Fruit fly (Drosophila melanogaster) whole organism, embryonic: ENCODE measurements around the gene CG3342.

Experiments
- BEAF-32 ChIP-seq: fragments of 200-800 bp; sonication (Bioruptor generic); optimal IDR thresholded peaks from 3 replicates; lab custom pipeline; 2017; ENCODE audit warnings: missing biosample characterization, missing genetic modification characterization, mild to moderate bottlenecking, moderate library complexity, missing genetic modification reagents
- CG10321 ChIP-seq: fragments of 200-800 bp; sonication (Bioruptor generic); IDR thresholded peaks from 2 replicates; pipeline ENCODE4 v1.3.6; 2022; ENCODE audit warnings: missing biosample characterization, missing genetic modification characterization
- CG11723 ChIP-seq: fragments of 200-800 bp; sonication (Bioruptor generic); optimal IDR thresholded peaks from 2 replicates; lab custom pipeline; 2017; ENCODE audit warnings: missing biosample characterization, mild to moderate bottlenecking, missing genetic modification characterization
- CG12071 ChIP-seq: fragments of 200-800 bp; sonication (Bioruptor generic); optimal IDR thresholded peaks from 3 replicates; lab custom pipeline; 2018; ENCODE audit warnings: missing biosample characterization, mild to moderate bottlenecking, missing genetic modification characterization
- CG13894 ChIP-seq: fragments of 200-800 bp; sonication (Bioruptor generic); optimal IDR thresholded peaks from 3 replicates; lab custom pipeline; 2018; ENCODE audit warnings: missing biosample characterization, mild to moderate bottlenecking, missing genetic modification characterization, moderate library complexity
- CG15269 ChIP-seq: fragments of 200-800 bp; sonication (Bioruptor generic); optimal IDR thresholded peaks from 2 replicates; lab custom pipeline; 2018; ENCODE audit warnings: missing biosample characterization, mild to moderate bottlenecking, missing genetic modification characterization, moderate library complexity
- CG17802 ChIP-seq: fragments of 200-800 bp; sonication (Bioruptor generic); optimal IDR thresholded peaks from 2 replicates; lab custom pipeline; 2018; ENCODE audit warnings: missing biosample characterization, mild to moderate bottlenecking, missing genetic modification characterization, moderate library complexity
- CG1792 ChIP-seq: fragments of 200-800 bp; sonication (Bioruptor generic); optimal IDR thresholded peaks from 2 replicates; lab custom pipeline; 2016; ENCODE audit warnings: missing biosample characterization, missing genetic modification characterization
- CG18262 ChIP-seq: fragments of 200-800 bp; optimal IDR thresholded peaks from 3 replicates; lab custom pipeline; 2019; ENCODE audit warnings: missing biosample characterization, mild to moderate bottlenecking, missing genetic modification characterization, moderate library complexity
- CG1832 ChIP-seq: fragments of 200-800 bp; sonication (Bioruptor generic); optimal IDR thresholded peaks from 2 replicates; lab custom pipeline; 2017; ENCODE audit warnings: missing biosample characterization, mild to moderate bottlenecking, missing genetic modification characterization, inconsistent platforms
- CG2129 ChIP-seq: fragments of 200-800 bp; sonication (Bioruptor generic); IDR thresholded peaks from 2 replicates; pipeline ENCODE4 v1.3.6; 2022; ENCODE audit warnings: missing biosample characterization, missing genetic modification characterization; ENCODE audit not compliant: partially characterized antibody
- CG2202 ChIP-seq: fragments of 200-800 bp; sonication (Bioruptor generic); optimal IDR thresholded peaks from 2 replicates; lab custom pipeline; 2018; ENCODE audit warnings: missing biosample characterization, mild to moderate bottlenecking, missing genetic modification characterization
- CG42726 ChIP-seq: fragments of 200-800 bp; sonication (Bioruptor generic); IDR thresholded peaks from 2 replicates; pipeline ENCODE4 v1.3.6; 2022; ENCODE audit warnings: missing biosample characterization, missing genetic modification characterization; ENCODE audit not compliant: partially characterized antibody
- CG5180 ChIP-seq: fragments of 200-800 bp; sonication (Bioruptor generic); optimal IDR thresholded peaks from 3 replicates; lab custom pipeline; 2017; ENCODE audit warnings: missing biosample characterization, missing genetic modification characterization, mild to moderate bottlenecking, moderate library complexity, missing genetic modification reagents
- CG6254 ChIP-seq: fragments of 200-800 bp; sonication (Bioruptor generic); optimal IDR thresholded peaks from 3 replicates; lab custom pipeline; 2017; ENCODE audit warnings: mild to moderate bottlenecking, missing biosample characterization, missing genetic modification reagents, missing genetic modification characterization
- CG6683 ChIP-seq: fragments of 200-800 bp; sonication (Bioruptor generic); optimal IDR thresholded peaks from 2 replicates; lab custom pipeline; 2017; ENCODE audit warnings: missing biosample characterization, mild to moderate bottlenecking, missing genetic modification characterization, missing genetic modification reagents
- CG6854 ChIP-seq: fragments of 200-800 bp; sonication (Bioruptor generic); optimal IDR thresholded peaks from 3 replicates; lab custom pipeline; 2017; ENCODE audit warnings: missing biosample characterization, mild to moderate bottlenecking, missing genetic modification characterization
- CG7556 ChIP-seq: fragments of 200-800 bp; sonication (Bioruptor generic); optimal IDR thresholded peaks from 2 replicates; lab custom pipeline; 2017; ENCODE audit warnings: missing biosample characterization, mild to moderate bottlenecking, missing genetic modification characterization
- CG7745 ChIP-seq: fragments of 200-800 bp; sonication (Bioruptor generic); optimal IDR thresholded peaks from 2 replicates; lab custom pipeline; 2018; ENCODE audit warnings: missing biosample characterization, mild to moderate bottlenecking, missing genetic modification characterization, moderate library complexity
- CG7786 ChIP-seq: fragments of 200-800 bp; sonication (Bioruptor generic); optimal IDR thresholded peaks from 2 replicates; lab custom pipeline; 2016; ENCODE audit warnings: missing biosample characterization, missing genetic modification characterization
- CG7987 ChIP-seq: fragments of 200-800 bp; sonication (Bioruptor generic); optimal IDR thresholded peaks from 2 replicates; lab custom pipeline; 2018; ENCODE audit warnings: missing biosample characterization, mild to moderate bottlenecking, missing genetic modification characterization, moderate library complexity
- CG8924 ChIP-seq: fragments of 200-800 bp; optimal IDR thresholded peaks from 3 replicates; lab custom pipeline; 2019; ENCODE audit warnings: missing biosample characterization, mild to moderate bottlenecking, missing genetic modification characterization, moderate library complexity
- CrebB ChIP-seq: fragments of 200-800 bp; sonication (Bioruptor generic); optimal IDR thresholded peaks from 3 replicates; lab custom pipeline; 2018; ENCODE audit warnings: missing biosample characterization, mild to moderate bottlenecking, missing genetic modification characterization
- D ChIP-seq, 2 experiments: fragments of 200-800 bp in 1 of 2; fragments of >200 bp in 1 of 2; sonication (Bioruptor generic) in 1 of 2; optimal IDR thresholded peaks; 2 replicates in 1 of 2; 3 replicates in 1 of 2; lab custom pipeline; 2017; ENCODE audit warnings: mild to moderate bottlenecking in 1 of 2, missing biosample characterization in 1 of 2, missing genetic modification characterization in 1 of 2, missing genetic modification reagents in 1 of 2
- Dek ChIP-seq: fragments of 200-800 bp; sonication (Bioruptor generic); optimal IDR thresholded peaks from 3 replicates; lab custom pipeline; 2019; ENCODE audit warnings: missing biosample characterization, mild to moderate bottlenecking, missing genetic modification characterization, moderate library complexity
- Dip2 ChIP-seq: fragments of 200-800 bp; sonication (Bioruptor generic); IDR thresholded peaks from 2 replicates; pipeline ENCODE4 v1.3.6; 2022; ENCODE audit warnings: missing biosample characterization, missing genetic modification characterization
- Elba2 ChIP-seq: fragments of 200-800 bp; sonication (Bioruptor generic); optimal IDR thresholded peaks from 3 replicates; lab custom pipeline; 2016; ENCODE audit warnings: missing biosample characterization, missing genetic modification characterization
- GATAe ChIP-seq: fragments of 200-800 bp; sonication (Bioruptor generic); conservative IDR thresholded peaks from 2 replicates; pipeline ENCODE4 v1.3.6; 2022; ENCODE audit warnings: missing biosample characterization, missing genetic modification characterization
- Lpt ChIP-seq: fragments of >200 bp; optimal IDR thresholded peaks from 2 replicates; lab custom pipeline; 2018; ENCODE audit warnings: missing biosample characterization, missing genetic modification characterization
- Poxn ChIP-seq: fragments of 200-800 bp; sonication (Bioruptor generic); IDR thresholded peaks from 2 replicates; pipeline ENCODE4 v1.3.6; 2022; ENCODE audit warnings: missing biosample characterization, missing genetic modification characterization
- Rx ChIP-seq: fragments of 200-800 bp; sonication (Bioruptor generic); IDR thresholded peaks from 2 replicates; pipeline ENCODE4 v1.3.6; 2022; ENCODE audit warnings: missing biosample characterization, missing genetic modification characterization
- Sox102F ChIP-seq: fragments of 200-800 bp; sonication (Bioruptor generic); optimal IDR thresholded peaks from 2 replicates; lab custom pipeline; 2018; ENCODE audit warnings: missing biosample characterization, mild to moderate bottlenecking, missing genetic modification characterization, moderate library complexity
- YL-1 ChIP-seq: fragments of 200-800 bp; sonication (Bioruptor generic); optimal IDR thresholded peaks from 3 replicates; lab custom pipeline; 2017; ENCODE audit warnings: missing biosample characterization, mild to moderate bottlenecking, missing genetic modification characterization
- btn ChIP-seq: fragments of 200-800 bp; sonication (Bioruptor generic); optimal IDR thresholded peaks from 2 replicates; lab custom pipeline; 2016; ENCODE audit warnings: missing biosample characterization, missing genetic modification characterization
- caup ChIP-seq: fragments of 200-800 bp; sonication (Bioruptor generic); optimal IDR thresholded peaks from 3 replicates; lab custom pipeline; 2017; ENCODE audit warnings: missing biosample characterization, mild to moderate bottlenecking, missing genetic modification characterization, moderate library complexity; ENCODE audit not compliant: severe bottlenecking
- chn ChIP-seq: fragments of 200-800 bp; sonication (Bioruptor generic); optimal IDR thresholded peaks from 2 replicates; lab custom pipeline; 2016; ENCODE audit warnings: missing biosample characterization, missing genetic modification characterization
- ci ChIP-seq: fragments of 200-800 bp; sonication (Bioruptor generic); IDR thresholded peaks from 3 replicates; pipeline ENCODE4 v1.3.6; 2022; ENCODE audit warnings: missing biosample characterization, missing genetic modification characterization
- cwo ChIP-seq: fragments of 200-800 bp; sonication (Bioruptor generic); optimal IDR thresholded peaks from 3 replicates; lab custom pipeline; 2017; ENCODE audit warnings: missing biosample characterization, missing genetic modification characterization, mild to moderate bottlenecking, moderate library complexity, missing genetic modification reagents
- ems ChIP-seq: fragments of 200-800 bp; sonication (Bioruptor generic); optimal IDR thresholded peaks from 3 replicates; lab custom pipeline; 2016; ENCODE audit warnings: missing biosample characterization, missing genetic modification characterization
- gfzf ChIP-seq: fragments of 200-800 bp; sonication (Bioruptor generic); optimal IDR thresholded peaks from 2 replicates; lab custom pipeline; 2016; ENCODE audit warnings: missing biosample characterization, mild to moderate bottlenecking, missing genetic modification characterization, moderate library complexity
- gt ChIP-seq: fragments of 200-800 bp; sonication (Bioruptor generic); IDR thresholded peaks from 2 replicates; pipeline ENCODE4 v1.3.6; 2022; ENCODE audit warnings: missing biosample characterization, missing genetic modification characterization
- hkb ChIP-seq, 2 experiments: fragments of 200-800 bp in 1 of 2; fragments of >200 bp in 1 of 2; sonication (Bioruptor generic) in 1 of 2; IDR thresholded peaks in 1 of 2; optimal IDR thresholded peaks in 1 of 2; 2 replicates each; pipeline versions ENCODE4 v1.3.6 to Lab custom; 2017 to 2022; ENCODE audit warnings: missing biosample characterization in 1 of 2, missing genetic modification characterization in 1 of 2
- insv ChIP-seq, 2 experiments: fragments of 200-800 bp; sonication (Bioruptor generic); optimal IDR thresholded peaks; 3 replicates each; lab custom pipeline; 2016 to 2018; ENCODE audit warnings: missing biosample characterization in 2 of 2, missing genetic modification characterization in 2 of 2
- lbe ChIP-seq: fragments of 200-800 bp; sonication (Bioruptor generic); optimal IDR thresholded peaks from 2 replicates; lab custom pipeline; 2016; ENCODE audit warnings: missing biosample characterization, mild to moderate bottlenecking, missing genetic modification characterization
- mam ChIP-seq: fragments of 200-800 bp; sonication (Bioruptor generic); optimal IDR thresholded peaks from 3 replicates; lab custom pipeline; 2016; ENCODE audit warnings: missing biosample characterization, missing genetic modification characterization
- psq ChIP-seq: fragments of 200-800 bp; sonication (Bioruptor generic); optimal IDR thresholded peaks from 2 replicates; lab custom pipeline; 2017; ENCODE audit warnings: missing biosample characterization, missing genetic modification characterization
- shn ChIP-seq: fragments of 200-800 bp; sonication (Bioruptor generic); optimal IDR thresholded peaks from 3 replicates; lab custom pipeline; 2016; ENCODE audit warnings: missing biosample characterization, missing genetic modification characterization
- sisA ChIP-seq: fragments of 200-800 bp; sonication (Bioruptor generic); IDR thresholded peaks from 2 replicates; pipeline ENCODE4 v1.3.6; 2022; ENCODE audit warnings: missing biosample characterization, missing genetic modification characterization
- usp ChIP-seq: fragments of >200 bp; optimal IDR thresholded peaks from 2 replicates; lab custom pipeline; 2017; ENCODE audit warnings: missing biosample characterization, missing genetic modification characterization
- z ChIP-seq: fragments of 200-800 bp; sonication (Bioruptor generic); IDR thresholded peaks from 3 replicates; pipeline ENCODE4 v1.3.6; 2022; ENCODE audit warnings: missing biosample characterization, missing genetic modification characterization

The CG3342 gene

DNA sequence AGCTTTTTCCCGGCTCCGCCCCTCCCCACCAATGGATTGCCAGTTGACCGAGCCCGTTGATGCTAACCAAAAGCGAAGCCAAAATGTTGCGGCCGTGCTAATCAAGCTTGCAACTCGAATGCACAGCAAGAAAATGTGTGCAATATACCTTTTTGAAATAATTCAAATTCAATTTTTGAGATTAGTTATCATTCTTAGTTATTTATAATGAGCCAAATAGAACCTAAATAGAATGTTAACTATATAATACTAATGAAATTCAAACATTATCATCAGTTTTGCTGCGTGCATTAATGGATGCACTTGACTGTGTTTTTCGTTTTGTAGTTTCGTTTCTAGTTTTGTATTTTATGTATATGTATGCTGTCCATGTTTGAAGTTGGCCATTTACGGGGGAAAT lies 14.6 kb upstream of the CG3342 start (continued):
- TF ChIP-seq CG13894 (tag; lab: Kevin White, UChicago) (no peak), CG5180 (peak; percentile 21), BEAF-32 (GFP tag; lab: Kevin White, UChicago) (no peak), chn (no peak), CG15269 (tag; lab: Kevin White, UChicago) (peak; percentile 74), D (optimal IDR thresholded peaks at IDR 0.05; lab: Kevin White, UChicago) (no peak), D (GFP tag; optimal IDR thresholded peaks at IDR 0.05; lab: Kevin White, UChicago) (no peak), ems (no peak), gt (GFP tag; lab: Robert Waterston, UW) (no peak), CG6683 (GFP tag; lab: Kevin White, UChicago) (no peak), Dek (tag; lab: Kevin White, UChicago) (no peak), btn (GFP tag; lab: Kevin White, UChicago) (no peak), Elba2 (GFP tag; lab: Kevin White, UChicago) (no peak), CG6254 (GFP tag; lab: Kevin White, UChicago) (no peak), Rx (GFP tag; lab: Robert Waterston, UW) (0 out of 2 replicates have a peak, but pooled peaks have one; percentile 9), usp (GFP tag; lab: Kevin White, UChicago) (no peak), Lpt (GFP tag; lab: Kevin White, UChicago) (no peak), Dip2 (GFP tag; lab: Robert Waterston, UW) (no peak), CG7987 (GFP tag; lab: Kevin White, UChicago) (no peak), CG8924 (tag; lab: Kevin White, UChicago) (peak; percentile 37), YL-1 (GFP tag; lab: Kevin White, UChicago) (no peak), CG6854 (no peak), CG17802 (tag; lab: Kevin White, UChicago) (no peak), CG18262 (tag; lab: Kevin White, UChicago) (peak; percentile 35), ci (GFP tag; lab: Robert Waterston, UW) (peak; percentile 62; the same call in 1 of the 3 replicates), CG7745 (tag; lab: Kevin White, UChicago) (no peak), CG7556 (GFP tag; lab: Kevin White, UChicago) (peak; percentile 31), cwo (GFP tag; lab: Kevin White, UChicago) (peak; percentile 10), CG2202 (tag; lab: Kevin White, UChicago) (no peak), Poxn (GFP tag; lab: Robert Waterston, UW) (no peak), Sox102F (GFP tag; lab: Kevin White, UChicago) (peak; percentile 73), hkb (optimal IDR thresholded peaks at IDR 0.05; lab: Kevin White, UChicago) (no peak), hkb (GFP tag; IDR thresholded peaks at IDR 0.05; lab: Robert Waterston, UW) (peak; percentile 71), mam (GFP tag; lab: Kevin White, UChicago) (no peak), CG10321 (GFP tag; lab: Robert Waterston, UW) (no peak), z (no peak), CG2129 (GFP tag; lab: Robert Waterston, UW) (no peak), CG1832 (GFP tag; lab: Kevin White, UChicago) (no peak), CG12071 (no peak), caup (GFP tag; lab: Kevin White, UChicago) (no peak), GATAe (GFP tag; lab: Robert Waterston, UW) (no peak), CrebB (no peak), lbe (GFP tag; lab: Kevin White, UChicago) (no peak), CG11723 (no peak), insv (GFP tag; optimal IDR thresholded peaks at IDR 0.05; lab: Kevin White, UChicago) (no peak), gfzf (no peak), CG7786 (GFP tag; lab: Kevin White, UChicago) (no peak), CG1792 (GFP tag; lab: Kevin White, UChicago) (no peak), shn (GFP tag; lab: Kevin White, UChicago) (no peak), psq (GFP tag; lab: Kevin White, UChicago) (no peak), sisA (GFP tag; lab: Robert Waterston, UW) (peak; percentile 42; the same call in 1 of the 2 replicates), CG42726 (GFP tag; lab: Robert Waterston, UW) (no peak)
